Worm (Caenorhabditis elegans) whole organism, L4 larva: ENCODE data around the gene C03G5.14.
"Not testable (repeated sequence)": the region's sequence is repeated elsewhere in the genome, so short reads cannot be mapped to it uniquely, and the experiment has no call there.

Source experiments
- Y105C5A.15 ChIP-seq: fragments of 200-800 bp; sonication (Bioruptor generic); IDR thresholded peaks from 2 replicates; pipeline ENCODE4 v1.3.6; 2022; ENCODE audit warnings: missing genetic modification characterization, missing compliant biosample characterization
- ceh-20 ChIP-seq: fragments of 200-800 bp; sonication (Bioruptor generic); IDR thresholded peaks from 2 replicates; pipeline ENCODE4 v1.3.6; 2022; ENCODE audit warnings: missing genetic modification reagents, missing genetic modification characterization, missing compliant biosample characterization
- ctbp-1 ChIP-seq: fragments of 200-800 bp; sonication (Bioruptor generic); IDR thresholded peaks from 2 replicates; pipeline ENCODE4 v1.3.6; 2022; ENCODE audit warnings: missing genetic modification reagents, missing genetic modification characterization, missing compliant biosample characterization
- daf-12 ChIP-seq: fragments of 150-350 bp; optimal IDR thresholded peaks from 2 replicates; lab custom pipeline; 2014; ENCODE audit warnings: missing biosample characterization, missing genetic modification reagents, missing genetic modification characterization
- fkh-10 ChIP-seq: fragments of 150-350 bp; optimal IDR thresholded peaks from 2 replicates; lab custom pipeline; 2014; ENCODE audit warnings: missing biosample characterization, missing genetic modification reagents, missing genetic modification characterization
- lin-38 ChIP-seq: fragments of 200-800 bp; sonication (Bioruptor generic); IDR thresholded peaks from 2 replicates; pipeline ENCODE4 v1.3.6; 2022; ENCODE audit warnings: missing genetic modification reagents, missing genetic modification characterization, missing compliant biosample characterization
- lsy-2 ChIP-seq, 2 experiments: fragments of 150-350 bp in 1 of 2; sonication (generic microtip) in 1 of 2; optimal IDR thresholded peaks; 2 replicates each; lab custom pipeline; 2014 to 2017; ENCODE audit warnings: missing biosample characterization in 2 of 2, missing genetic modification characterization in 2 of 2
- mdl-1 ChIP-seq, 2 experiments: fragments of 150-350 bp in 1 of 2; sonication (generic microtip) in 1 of 2; optimal IDR thresholded peaks; 2 replicates each; lab custom pipeline; 2014 to 2017; ENCODE audit warnings: missing biosample characterization in 2 of 2, missing genetic modification characterization in 2 of 2
- nhr-76 ChIP-seq: fragments of 150-350 bp; optimal IDR thresholded peaks from 2 replicates; lab custom pipeline; 2014; ENCODE audit warnings: missing biosample characterization, missing genetic modification characterization
- nhr-77 ChIP-seq: fragments of 150-350 bp; optimal IDR thresholded peaks from 2 replicates; lab custom pipeline; 2014; ENCODE audit warnings: missing biosample characterization, missing genetic modification characterization
- unc-39 ChIP-seq: sonication (generic microtip); optimal IDR thresholded peaks from 2 replicates; lab custom pipeline; 2017; ENCODE audit warnings: missing biosample characterization, missing genetic modification characterization
- zfp-2 ChIP-seq: sonication (generic microtip); optimal IDR thresholded peaks from 2 replicates; lab custom pipeline; 2016; ENCODE audit warnings: mild to moderate bottlenecking, missing genetic modification characterization, missing compliant biosample characterization

- TF ChIP-seq fkh-10 (GFP tag; lab: Kevin White, UChicago); Y105C5A.15 (GFP tag; lab: Robert Waterston, UW); daf-12; zfp-2 (tag; lab: Kevin White, UChicago); lin-38 (GFP tag; lab: Robert Waterston, UW); lsy-2 (tag; optimal IDR thresholded peaks at IDR 0.05; lab: Kevin White, UChicago); ceh-20 (GFP tag; lab: Robert Waterston, UW); ctbp-1 (GFP tag; lab: Robert Waterston, UW); nhr-76; unc-39; nhr-77; mdl-1 (tag; optimal IDR thresholded peaks at IDR 0.05; lab: Kevin White, UChicago): not testable (repeated sequence)
Observed at ce11 chrX:8538262-8538776, 16.6 kb downstream of the C03G5.14 start, which contains the start of the genes nspc-4 and nspc-5.
